Worm (Caenorhabditis elegans): ENCODE data around the gene C17B7.12.
"Not testable (repeated sequence)": the region's sequence is repeated elsewhere in the genome, so short reads cannot be mapped to it uniquely, and the experiment has no call there.

C17B7.12 gene

DNA sequence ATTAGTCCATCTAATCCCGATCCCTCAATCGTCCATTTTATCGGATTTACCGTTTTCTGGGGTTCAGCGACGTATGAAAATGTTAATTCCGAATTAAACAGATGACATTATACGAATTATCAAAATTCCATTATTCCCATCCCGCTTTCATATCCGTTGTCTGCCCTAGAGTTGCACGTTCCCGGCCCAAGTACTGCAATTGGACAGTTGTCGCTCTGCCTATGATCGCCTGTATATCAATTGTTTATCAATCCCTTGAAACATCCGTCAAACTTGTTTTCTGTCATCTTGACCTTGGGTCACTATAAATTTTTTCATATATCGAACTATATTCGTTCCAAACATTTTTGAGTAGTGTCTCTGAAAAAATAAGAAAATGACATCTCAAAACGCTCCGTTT lies 5.2 kb downstream of the C17B7.12 start, which contains the start of gene C04E12.5:
C04E12.5 (plus strand) TSS at position 301 of the 400 bp plus-strand sequence.
- TF ChIP-seq unc-62 (GFP tag; optimal IDR thresholded peaks at IDR 0.05 in 1 of 2) (peak in 1 of 2 experiments; percentile 78), unc-62 (tag; optimal IDR thresholded peaks at IDR 0.05) (no peak), mdt-29 (GFP tag; IDR thresholded peaks at IDR 0.05) (no peak)

DNA sequence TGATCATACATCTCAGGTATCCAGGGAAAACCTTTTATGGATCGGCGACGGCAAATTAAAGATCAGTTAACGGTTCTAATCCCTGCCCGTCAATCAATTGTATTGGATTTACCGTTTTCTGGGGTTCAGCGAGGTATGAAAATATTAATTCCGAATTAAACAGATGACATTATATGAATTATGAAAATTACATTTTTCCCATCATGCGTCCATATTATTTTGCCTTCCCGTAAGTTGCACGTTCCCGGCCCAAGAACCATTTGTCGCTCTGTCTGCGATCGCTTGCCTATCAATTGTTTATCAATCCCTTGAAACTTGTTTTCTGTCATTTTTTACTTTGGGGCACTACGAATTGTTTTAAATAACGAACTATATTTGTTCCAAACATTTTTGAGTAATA lies 8.6 kb downstream of the C17B7.12 start:
- peak in 1 of 2 experiments; percentile 97 for TF ChIP-seq unc-62 (GFP tag; optimal IDR thresholded peaks at IDR 0.05 in 1 of 2)
- no peak for TF ChIP-seq unc-62 (tag; optimal IDR thresholded peaks at IDR 0.05)
- no peak for TF ChIP-seq dpl-1 (GFP tag; optimal IDR thresholded peaks at IDR 0.05)

DNA sequence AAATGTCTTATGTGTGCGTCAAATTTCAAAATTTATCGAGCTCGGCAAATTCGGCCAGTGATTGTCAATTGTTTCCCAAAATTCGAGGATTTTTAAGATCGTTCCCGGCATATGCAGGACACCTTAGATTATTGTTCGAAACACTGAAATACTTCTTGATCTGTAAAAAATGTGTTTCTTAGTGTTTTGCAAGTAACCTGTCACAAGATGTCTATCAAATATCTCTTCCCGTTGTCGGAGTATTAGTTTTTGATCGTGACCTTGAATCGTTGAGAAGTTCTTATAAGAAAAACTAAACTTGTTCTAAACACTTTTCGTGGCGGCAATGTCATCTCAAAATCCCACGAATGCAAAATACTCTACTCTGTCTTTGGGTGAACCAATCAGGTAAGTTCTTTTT lies 9.4 kb downstream of the C17B7.12 start, which contains the start of gene C04E12.4:
C04E12.4 (plus strand) TSS at position 301 of the 400 bp plus-strand sequence.
- TF ChIP-seq F37D6.2 (tag; optimal IDR thresholded peaks at IDR 0.05): no peak
- peak; percentile 22 for TF ChIP-seq nhr-28 (tag; optimal IDR thresholded peaks at IDR 0.05)
- TF ChIP-seq aha-1 (tag): peak; percentile 88

DNA sequence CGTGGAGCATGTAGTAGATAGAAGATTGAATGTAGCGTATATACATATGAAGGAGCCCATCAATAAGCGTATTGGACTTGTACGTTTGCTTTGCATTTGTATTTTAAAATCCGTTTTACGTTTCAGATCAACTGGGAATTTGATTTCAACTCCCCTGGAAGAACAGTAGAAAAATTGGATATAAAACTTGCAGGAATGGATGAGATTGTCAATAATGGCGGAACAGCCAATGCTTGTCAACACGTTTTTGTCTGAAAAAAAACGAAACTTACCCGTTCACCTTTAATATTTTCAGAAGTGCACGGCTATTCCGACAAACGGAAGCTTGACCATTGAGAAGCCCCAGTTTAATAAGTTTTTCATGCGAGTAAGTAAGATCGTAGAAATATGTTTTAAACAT lies 14.7 kb downstream of the C17B7.12 start, which contains the start of gene C04E12.2:
C04E12.2 (plus strand) TSS at position 301 of the 400 bp plus-strand sequence.
- not testable (repeated sequence) for TF ChIP-seq hif-1, zip-2, lin-15B (tag; optimal IDR thresholded peaks at IDR 0.05)

DNA sequence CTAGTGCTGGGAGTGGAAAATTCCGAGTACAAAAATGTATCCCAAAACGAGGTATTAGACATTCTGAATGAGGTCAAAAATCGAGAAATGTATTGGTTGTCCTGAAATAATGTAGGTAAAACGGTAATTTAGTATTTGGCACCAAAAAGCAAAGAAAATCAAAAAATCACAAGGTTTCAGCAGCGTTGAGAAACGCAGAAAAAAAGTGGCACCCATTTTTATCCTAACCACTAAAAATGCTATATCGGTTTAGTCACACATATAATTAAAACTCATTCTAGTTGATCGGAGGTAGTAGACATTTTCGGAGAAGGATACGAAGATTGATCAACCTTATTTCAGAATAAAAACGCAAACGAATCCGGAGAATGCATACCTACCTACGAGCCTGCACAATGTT lies 19.6 kb downstream of the C17B7.12 start, which contains the start of gene srx-121:
srx-121 (minus strand) TSS at position 101 of the 400 bp plus-strand sequence.
- TF ChIP-seq T26A8.4 (GFP tag; IDR thresholded peaks at IDR 0.05): no peak
- no peak for TF ChIP-seq dpl-1 (GFP tag; optimal IDR thresholded peaks at IDR 0.05)
- no peak for TF ChIP-seq D1046.2 (GFP tag; IDR thresholded peaks at IDR 0.05)
- no peak for TF ChIP-seq madf-9 (GFP tag; conservative IDR thresholded peaks at IDR 0.05)
- TF ChIP-seq cey-2 (tag; optimal IDR thresholded peaks at IDR 0.05; ENCODE audit: borderline replicate concordance, insufficient read depth): no peak
- TF ChIP-seq aly-2 (tag; optimal IDR thresholded peaks at IDR 0.05): no peak
- no peak for TF ChIP-seq daf-16 (GFP tag; optimal IDR thresholded peaks at IDR 0.05)
- TF ChIP-seq daf-16 (tag; optimal IDR thresholded peaks at IDR 0.05): no peak
- TF ChIP-seq zip-2 (tag; optimal IDR thresholded peaks at IDR 0.05): no peak
- TF ChIP-seq sdz-12 (GFP tag; optimal IDR thresholded peaks at IDR 0.05): no peak
- no peak for TF ChIP-seq ZK546.5 (tag; optimal IDR thresholded peaks at IDR 0.05)
- no peak for TF ChIP-seq set-16 (GFP tag; IDR thresholded peaks at IDR 0.05)
- no peak for TF ChIP-seq hmg-1.1 (GFP tag; IDR thresholded peaks at IDR 0.05)
- TF ChIP-seq nhr-41 (GFP tag; IDR thresholded peaks at IDR 0.05): no peak
- TF ChIP-seq daf-12 (tag; optimal IDR thresholded peaks at IDR 0.05): no peak
- no peak for TF ChIP-seq lin-39 (tag; optimal IDR thresholded peaks at IDR 0.05)
- no peak for TF ChIP-seq snpc-4 (tag; optimal IDR thresholded peaks at IDR 0.05)
- no peak for TF ChIP-seq lin-1 (GFP tag; IDR thresholded peaks at IDR 0.05)
- TF ChIP-seq duxl-1 (tag; optimal IDR thresholded peaks at IDR 0.05; ENCODE audit: poor library complexity): no peak
- TF ChIP-seq dmd-9 (GFP tag; IDR thresholded peaks at IDR 0.05): no peak
- TF ChIP-seq php-3 (GFP tag; IDR thresholded peaks at IDR 0.05): no peak

DNA sequence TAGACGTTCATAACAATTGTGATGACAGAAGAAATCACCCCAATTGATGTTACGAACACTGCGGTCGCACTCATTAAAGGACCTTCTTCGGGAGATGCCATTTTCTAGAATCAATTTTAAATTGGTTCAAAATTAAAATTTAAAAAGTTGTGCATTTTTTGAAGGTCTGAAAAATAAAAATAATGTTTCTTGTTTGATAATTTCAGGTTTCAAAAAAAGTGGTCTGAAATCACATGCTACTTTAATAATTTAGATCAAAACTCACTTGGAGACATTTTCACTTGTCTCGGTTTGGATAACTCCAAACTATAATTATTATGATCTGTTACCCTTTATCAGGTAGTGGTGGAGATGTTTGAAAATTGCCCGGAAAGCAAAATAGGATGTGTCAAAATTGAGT lies 23.9 kb downstream of the C17B7.12 start, which contains the start of gene srbc-2:
srbc-2 (minus strand) TSS at position 101 of the 400 bp plus-strand sequence.
- TF ChIP-seq F10B5.3 (tag; optimal IDR thresholded peaks at IDR 0.05) (no peak), rbr-2 (tag; optimal IDR thresholded peaks at IDR 0.05) (no peak), arid-1 (GFP tag; conservative IDR thresholded peaks at IDR 0.05) (no peak), zag-1 (tag; optimal IDR thresholded peaks at IDR 0.05) (no peak), nhr-11 (tag; optimal IDR thresholded peaks at IDR 0.05) (no peak), nhr-237 (tag; optimal IDR thresholded peaks at IDR 0.05) (no peak), dmd-9 (GFP tag; IDR thresholded peaks at IDR 0.05) (no peak), Y75B8A.6 (GFP tag; IDR thresholded peaks at IDR 0.05) (no peak), ama-1 (optimal IDR thresholded peaks at IDR 0.05) (no peak), ceh-32 (tag; optimal IDR thresholded peaks at IDR 0.05; ENCODE audit: poor library complexity) (no peak)
